Fruit fly (Drosophila melanogaster) whole organism, embryonic: ENCODE data around the gene Ptp4E.

Source experiments
- Aef1 ChIP-seq: fragments of 200-800 bp; sonication (Bioruptor generic); IDR thresholded peaks from 3 replicates; pipeline ENCODE4 v1.3.6; 2022; ENCODE audit warnings: missing biosample characterization, missing genetic modification characterization
- CG11723 ChIP-seq: fragments of 200-800 bp; sonication (Bioruptor generic); optimal IDR thresholded peaks from 2 replicates; lab custom pipeline; 2017; ENCODE audit warnings: missing biosample characterization, mild to moderate bottlenecking, missing genetic modification characterization
- CG12104 ChIP-seq: fragments of 200-800 bp; sonication (Bioruptor generic); optimal IDR thresholded peaks from 3 replicates; lab custom pipeline; 2016; ENCODE audit warnings: missing biosample characterization, missing genetic modification characterization
- CG13296 ChIP-seq: fragments of 200-800 bp; sonication (Bioruptor generic); optimal IDR thresholded peaks from 3 replicates; lab custom pipeline; 2018; ENCODE audit warnings: missing biosample characterization, mild to moderate bottlenecking, missing genetic modification characterization
- CG14014 ChIP-seq: fragments of 200-800 bp; sonication (Bioruptor generic); IDR thresholded peaks from 2 replicates; pipeline ENCODE4 v1.3.6; 2022; ENCODE audit warnings: missing biosample characterization, missing genetic modification characterization
- CG14050 ChIP-seq: fragments of 200-800 bp; sonication (Bioruptor generic); IDR thresholded peaks from 3 replicates; pipeline ENCODE4 v1.3.6; 2022; ENCODE audit warnings: missing biosample characterization, missing genetic modification characterization
- CG1647 ChIP-seq: fragments of 200-800 bp; sonication (Bioruptor generic); optimal IDR thresholded peaks from 3 replicates; lab custom pipeline; 2016; ENCODE audit warnings: missing biosample characterization, missing genetic modification characterization
- CG16815 ChIP-seq: fragments of 200-800 bp; sonication (Bioruptor generic); optimal IDR thresholded peaks from 3 replicates; lab custom pipeline; 2017; ENCODE audit warnings: missing biosample characterization, mild to moderate bottlenecking, missing genetic modification characterization
- CG17186 ChIP-seq: fragments of 200-800 bp; sonication (Bioruptor generic); optimal IDR thresholded peaks from 3 replicates; lab custom pipeline; 2017; ENCODE audit warnings: missing biosample characterization, missing genetic modification reagents, missing genetic modification characterization
- CG2120 ChIP-seq: fragments of 200-800 bp; sonication (Bioruptor generic); optimal IDR thresholded peaks from 3 replicates; lab custom pipeline; 2016; ENCODE audit warnings: missing biosample characterization, missing genetic modification characterization
- CG2202 ChIP-seq: fragments of 200-800 bp; sonication (Bioruptor generic); optimal IDR thresholded peaks from 2 replicates; lab custom pipeline; 2018; ENCODE audit warnings: missing biosample characterization, mild to moderate bottlenecking, missing genetic modification characterization
- CG2678 ChIP-seq: fragments of 200-800 bp; sonication (Bioruptor generic); optimal IDR thresholded peaks from 3 replicates; lab custom pipeline; 2019; ENCODE audit warnings: missing biosample characterization, mild to moderate bottlenecking, missing genetic modification characterization, moderate library complexity
- CG4360 ChIP-seq: fragments of 200-800 bp; sonication (Bioruptor generic); IDR thresholded peaks from 2 replicates; pipeline ENCODE4 v1.3.6; 2022; ENCODE audit warnings: missing biosample characterization, missing genetic modification characterization
- CG6689 ChIP-seq: fragments of 200-800 bp; sonication (Bioruptor generic); IDR thresholded peaks from 2 replicates; pipeline ENCODE4 v1.3.6; 2022; ENCODE audit warnings: missing biosample characterization, missing genetic modification characterization
- CG6765 ChIP-seq: fragments of 200-800 bp; sonication (Bioruptor generic); optimal IDR thresholded peaks from 3 replicates; lab custom pipeline; 2017; ENCODE audit warnings: missing biosample characterization, mild to moderate bottlenecking, missing genetic modification characterization
- CG6813 ChIP-seq: fragments of 200-800 bp; sonication (Bioruptor generic); optimal IDR thresholded peaks from 2 replicates; lab custom pipeline; 2017; ENCODE audit warnings: missing biosample characterization, missing genetic modification characterization, mild to moderate bottlenecking, moderate library complexity, missing genetic modification reagents
- CG6854 ChIP-seq: fragments of 200-800 bp; sonication (Bioruptor generic); optimal IDR thresholded peaks from 3 replicates; lab custom pipeline; 2017; ENCODE audit warnings: missing biosample characterization, mild to moderate bottlenecking, missing genetic modification characterization
- CG7963 ChIP-seq: fragments of 200-800 bp; sonication (Bioruptor generic); IDR thresholded peaks from 3 replicates; pipeline ENCODE4 v1.3.6; 2022; ENCODE audit warnings: missing biosample characterization, missing genetic modification characterization; ENCODE audit not compliant: partially characterized antibody
- CG9727 ChIP-seq: fragments of 200-800 bp; sonication (Bioruptor generic); optimal IDR thresholded peaks from 3 replicates; lab custom pipeline; 2017; ENCODE audit warnings: missing biosample characterization, mild to moderate bottlenecking, missing genetic modification characterization
- CG9817 ChIP-seq: fragments of 200-800 bp; sonication (Bioruptor generic); optimal IDR thresholded peaks from 2 replicates; lab custom pipeline; 2018; ENCODE audit warnings: missing biosample characterization, mild to moderate bottlenecking, missing genetic modification characterization, moderate library complexity
- D19B ChIP-seq: fragments of 200-800 bp; sonication (Bioruptor generic); optimal IDR thresholded peaks from 2 replicates; lab custom pipeline; 2017; ENCODE audit warnings: missing biosample characterization, mild to moderate bottlenecking, missing genetic modification characterization
- Dll ChIP-seq: fragments of 200-800 bp; sonication (Bioruptor generic); IDR thresholded peaks from 4 replicates; pipeline ENCODE4 v1.3.6; 2022; ENCODE audit warnings: missing biosample characterization, missing genetic modification characterization; ENCODE audit not compliant: partially characterized antibody
- Drgx ChIP-seq: fragments of 200-800 bp; sonication (Bioruptor generic); IDR thresholded peaks from 2 replicates; pipeline ENCODE4 v1.3.6; 2022; ENCODE audit warnings: missing biosample characterization, missing genetic modification characterization
- Elba2 ChIP-seq: fragments of 200-800 bp; sonication (Bioruptor generic); optimal IDR thresholded peaks from 3 replicates; lab custom pipeline; 2016; ENCODE audit warnings: missing biosample characterization, missing genetic modification characterization
- Fer3 ChIP-seq: fragments of 200-800 bp; sonication (Bioruptor generic); optimal IDR thresholded peaks from 2 replicates; lab custom pipeline; 2018; ENCODE audit warnings: missing biosample characterization, mild to moderate bottlenecking, missing genetic modification characterization, moderate library complexity
- Hsf ChIP-seq: fragments of 200-800 bp; sonication (Bioruptor generic); optimal IDR thresholded peaks from 3 replicates; lab custom pipeline; 2016; ENCODE audit warnings: missing biosample characterization, missing genetic modification characterization
- Nf-YA ChIP-seq: fragments of 200-800 bp; sonication (Bioruptor generic); IDR thresholded peaks from 2 replicates; pipeline ENCODE4 v1.3.6; 2022; ENCODE audit warnings: missing biosample characterization, missing genetic modification characterization
- PHDP ChIP-seq: fragments of 200-800 bp; sonication (Bioruptor generic); optimal IDR thresholded peaks from 3 replicates; lab custom pipeline; 2018; ENCODE audit warnings: missing biosample characterization, mild to moderate bottlenecking, missing genetic modification characterization, moderate library complexity
- Side ChIP-seq: fragments of 200-800 bp; sonication (Bioruptor generic); optimal IDR thresholded peaks from 2 replicates; lab custom pipeline; 2016; ENCODE audit warnings: missing biosample characterization, missing genetic modification characterization
- Sry-β ChIP-seq: fragments of 200-800 bp; sonication (Bioruptor generic); optimal IDR thresholded peaks from 2 replicates; lab custom pipeline; 2018; ENCODE audit warnings: missing biosample characterization, mild to moderate bottlenecking, missing genetic modification characterization, moderate library complexity
- ci ChIP-seq: fragments of 200-800 bp; sonication (Bioruptor generic); IDR thresholded peaks from 3 replicates; pipeline ENCODE4 v1.3.6; 2022; ENCODE audit warnings: missing biosample characterization, missing genetic modification characterization
- da ChIP-seq: fragments of 200-800 bp; sonication (Bioruptor generic); optimal IDR thresholded peaks from 2 replicates; lab custom pipeline; 2016; ENCODE audit warnings: missing biosample characterization, missing genetic modification characterization
- dimm ChIP-seq: fragments of 200-800 bp; sonication (Bioruptor generic); IDR thresholded peaks from 2 replicates; pipeline ENCODE4 v1.3.6; 2022; ENCODE audit warnings: missing biosample characterization, missing genetic modification characterization
- fd96Cb ChIP-seq: fragments of 200-800 bp; sonication (Bioruptor generic); optimal IDR thresholded peaks from 2 replicates; lab custom pipeline; 2018; ENCODE audit warnings: missing biosample characterization, mild to moderate bottlenecking, missing genetic modification characterization, moderate library complexity
- gsb-n ChIP-seq: fragments of 200-800 bp; sonication (Bioruptor generic); optimal IDR thresholded peaks from 3 replicates; lab custom pipeline; 2018; ENCODE audit warnings: missing biosample characterization, mild to moderate bottlenecking, missing genetic modification characterization
- hkb ChIP-seq, 2 experiments: fragments of 200-800 bp in 1 of 2; fragments of >200 bp in 1 of 2; sonication (Bioruptor generic) in 1 of 2; IDR thresholded peaks in 1 of 2; optimal IDR thresholded peaks in 1 of 2; 2 replicates each; pipeline versions ENCODE4 v1.3.6 to Lab custom; 2017 to 2022; ENCODE audit warnings: missing biosample characterization in 1 of 2, missing genetic modification characterization in 1 of 2
- hth ChIP-seq: fragments of >200 bp; optimal IDR thresholded peaks from 2 replicates; lab custom pipeline; 2017; ENCODE audit warnings: inconsistent platforms
- odd ChIP-seq: fragments of 200-800 bp; sonication (Bioruptor generic); optimal IDR thresholded peaks from 2 replicates; lab custom pipeline; 2017; ENCODE audit warnings: missing biosample characterization, mild to moderate bottlenecking, missing genetic modification characterization
- peb ChIP-seq: fragments of 200-800 bp; sonication (Bioruptor generic); IDR thresholded peaks from 2 replicates; pipeline ENCODE4 v1.3.6; 2022; ENCODE audit warnings: missing biosample characterization, missing genetic modification characterization
- phol ChIP-seq: fragments of 200-800 bp; sonication (Bioruptor generic); optimal IDR thresholded peaks from 3 replicates; lab custom pipeline; 2018; ENCODE audit warnings: missing biosample characterization, mild to moderate bottlenecking, missing genetic modification characterization, moderate library complexity
- prd ChIP-seq, 3 experiments: fragments of >200 bp in 2 of 3; fragments of 200-800 bp in 1 of 3; sonication (Bioruptor generic) in 1 of 3; optimal IDR thresholded peaks in 2 of 3; IDR thresholded peaks in 1 of 3; 2 replicates in 2 of 3; 3 replicates in 1 of 3; pipeline versions ENCODE4 v1.3.6 to Lab custom; 2017 to 2022; ENCODE audit warnings: missing biosample characterization in 1 of 3, missing genetic modification characterization in 1 of 3
- ro ChIP-seq: fragments of 200-800 bp; sonication (Bioruptor generic); IDR thresholded peaks from 2 replicates; pipeline ENCODE4 v1.3.6; 2022; ENCODE audit warnings: missing biosample characterization, missing genetic modification characterization
- sr ChIP-seq: fragments of 200-800 bp; sonication (Bioruptor generic); IDR thresholded peaks from 3 replicates; pipeline ENCODE4 v1.3.6; 2022; ENCODE audit warnings: missing biosample characterization, missing genetic modification characterization
- tgo ChIP-seq: fragments of 200-800 bp; sonication (Bioruptor generic); IDR thresholded peaks from 3 replicates; pipeline ENCODE4 v1.3.6; 2022; ENCODE audit warnings: missing biosample characterization, missing genetic modification characterization
- trem ChIP-seq: fragments of 200-800 bp; optimal IDR thresholded peaks from 3 replicates; lab custom pipeline; 2019; ENCODE audit warnings: missing biosample characterization, mild to moderate bottlenecking, missing genetic modification characterization, moderate library complexity
- tup ChIP-seq: fragments of 200-800 bp; sonication (Bioruptor generic); optimal IDR thresholded peaks from 2 replicates; lab custom pipeline; 2016; ENCODE audit warnings: missing biosample characterization, mild to moderate bottlenecking, missing genetic modification characterization, moderate library complexity
- usp ChIP-seq: fragments of >200 bp; optimal IDR thresholded peaks from 2 replicates; lab custom pipeline; 2017; ENCODE audit warnings: missing biosample characterization, missing genetic modification characterization
- vvl ChIP-seq: fragments of 200-800 bp; sonication (Bioruptor generic); IDR thresholded peaks from 2 replicates; pipeline ENCODE4 v1.3.6; 2022; ENCODE audit warnings: missing biosample characterization, missing genetic modification characterization
- wek ChIP-seq: fragments of 200-800 bp; sonication (Bioruptor generic); optimal IDR thresholded peaks from 3 replicates; lab custom pipeline; 2018; ENCODE audit warnings: missing biosample characterization, mild to moderate bottlenecking, missing genetic modification characterization, moderate library complexity

Gene Ptp4E

DNA sequence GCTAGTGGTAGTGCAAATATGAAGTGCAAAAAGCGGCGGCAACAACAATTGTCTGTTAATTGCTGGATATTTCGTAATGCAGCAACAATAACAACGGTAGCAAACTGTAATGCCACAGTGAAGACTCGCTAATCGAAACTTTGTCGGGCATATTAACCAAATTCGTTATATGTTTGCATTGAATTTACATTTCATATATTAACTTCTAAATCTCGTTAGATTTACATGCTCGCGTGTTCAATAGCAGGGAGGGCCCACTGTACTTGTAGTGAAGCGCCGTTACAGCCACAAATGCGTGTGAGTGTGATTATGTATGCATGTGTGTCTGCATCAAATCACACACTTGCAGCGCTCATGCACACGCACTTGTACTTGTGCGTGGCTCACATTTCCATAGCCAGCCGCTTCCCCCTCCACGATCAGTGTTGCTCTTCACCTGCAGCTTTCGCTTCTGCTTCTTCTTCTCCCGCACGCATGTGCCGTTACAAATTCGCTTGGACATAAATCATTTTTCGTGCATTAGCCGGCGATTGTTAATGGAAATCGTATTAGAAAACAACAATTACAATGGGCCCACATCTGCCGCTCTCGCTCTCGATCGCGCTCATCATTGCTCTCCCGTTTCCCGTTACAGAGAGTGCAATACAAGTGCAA lies 987 bp downstream of the Ptp4E start (continued):
- no peak for TF ChIP-seq hkb (optimal IDR thresholded peaks at IDR 0.05; lab: Kevin White, UChicago)
- peak; percentile 96 for TF ChIP-seq hkb (GFP tag; IDR thresholded peaks at IDR 0.05; lab: Robert Waterston, UW)
- TF ChIP-seq CG2120: peak; percentile 79
- no peak for TF ChIP-seq prd (optimal IDR thresholded peaks at IDR 0.05; lab: Kevin White, UChicago)
- peak; percentile 98 for TF ChIP-seq prd (GFP tag; IDR thresholded peaks at IDR 0.05; lab: Robert Waterston, UW)
- TF ChIP-seq vvl (GFP tag; lab: Robert Waterston, UW): peak; percentile 98
- TF ChIP-seq CG14014: peak; percentile 91
- peak; percentile 88 for TF ChIP-seq CG12104 (GFP tag; lab: Kevin White, UChicago)
- TF ChIP-seq CG6854 (GFP tag; lab: Kevin White, UChicago): peak; percentile 68
- TF ChIP-seq trem: peak; percentile 91
- peak; percentile 95 for TF ChIP-seq CG6689 (GFP tag; lab: Robert Waterston, UW)
- peak; percentile 95 for TF ChIP-seq wek
- TF ChIP-seq CG2678 (tag; lab: Kevin White, UChicago): peak; percentile 93
- no peak; the same call in 1 of the 2 replicates for TF ChIP-seq dimm (GFP tag; lab: Robert Waterston, UW)
- peak; percentile 87 for TF ChIP-seq tup (GFP tag; lab: Kevin White, UChicago)
- TF ChIP-seq Aef1: peak; percentile 91
- peak; percentile 90 for TF ChIP-seq Fer3 (tag; lab: Kevin White, UChicago)
- TF ChIP-seq hth: no peak
- TF ChIP-seq ro: peak; percentile 91
- peak; percentile 95 for TF ChIP-seq phol (tag; lab: Kevin White, UChicago)
- TF ChIP-seq CG11723: peak; percentile 93
- TF ChIP-seq usp (GFP tag; lab: Kevin White, UChicago): no peak
- TF ChIP-seq CG7963 (GFP tag; lab: Robert Waterston, UW): no peak
- peak; percentile 92 for TF ChIP-seq PHDP
- peak; percentile 95 for TF ChIP-seq CG1647 (GFP tag; lab: Kevin White, UChicago)
- peak; percentile 97 for TF ChIP-seq fd96Cb (tag; lab: Kevin White, UChicago)
- peak; percentile 59 for TF ChIP-seq CG6765 (GFP tag; lab: Kevin White, UChicago)
- TF ChIP-seq Dll: no peak
- peak; percentile 89 for TF ChIP-seq CG6813 (GFP tag; lab: Kevin White, UChicago)
- peak; percentile 88 for TF ChIP-seq CG2202
- peak; percentile 71 for TF ChIP-seq Elba2 (GFP tag; lab: Kevin White, UChicago)
- TF ChIP-seq CG16815 (GFP tag; lab: Kevin White, UChicago): peak; percentile 95
- TF ChIP-seq Sry-β: peak; percentile 65
- TF ChIP-seq sr: peak; percentile 90
- peak; percentile 99 for TF ChIP-seq ci
- peak; percentile 87 for TF ChIP-seq CG4360 (GFP tag; lab: Robert Waterston, UW)
- peak; percentile 94 for TF ChIP-seq Nf-YA (GFP tag; lab: Robert Waterston, UW)
- peak; percentile 91 for TF ChIP-seq odd
- TF ChIP-seq da (GFP tag; lab: Kevin White, UChicago): peak; percentile 84
- peak; percentile 90 for TF ChIP-seq CG17186 (GFP tag; lab: Kevin White, UChicago)
- TF ChIP-seq CG9817: peak; percentile 93
- peak; percentile 95 for TF ChIP-seq peb
- TF ChIP-seq Hsf (GFP tag; lab: Kevin White, UChicago): peak; percentile 95
- TF ChIP-seq CG13296: peak; percentile 88
- TF ChIP-seq gsb-n (tag; lab: Kevin White, UChicago): peak; percentile 91
- peak; percentile 95 for TF ChIP-seq CG14050 (GFP tag; lab: Robert Waterston, UW)
- TF ChIP-seq tgo (GFP tag; lab: Robert Waterston, UW): peak; percentile 95
- TF ChIP-seq Drgx (GFP tag; lab: Robert Waterston, UW): peak; percentile 98
- TF ChIP-seq CG9727 (GFP tag; lab: Kevin White, UChicago): peak; percentile 93
- TF ChIP-seq D19B: peak; percentile 64
- peak; percentile 93 for TF ChIP-seq Side (GFP tag; lab: Kevin White, UChicago)
